Fruit fly (Drosophila melanogaster): ENCODE data around the gene ush.

Gene ush

DNA sequence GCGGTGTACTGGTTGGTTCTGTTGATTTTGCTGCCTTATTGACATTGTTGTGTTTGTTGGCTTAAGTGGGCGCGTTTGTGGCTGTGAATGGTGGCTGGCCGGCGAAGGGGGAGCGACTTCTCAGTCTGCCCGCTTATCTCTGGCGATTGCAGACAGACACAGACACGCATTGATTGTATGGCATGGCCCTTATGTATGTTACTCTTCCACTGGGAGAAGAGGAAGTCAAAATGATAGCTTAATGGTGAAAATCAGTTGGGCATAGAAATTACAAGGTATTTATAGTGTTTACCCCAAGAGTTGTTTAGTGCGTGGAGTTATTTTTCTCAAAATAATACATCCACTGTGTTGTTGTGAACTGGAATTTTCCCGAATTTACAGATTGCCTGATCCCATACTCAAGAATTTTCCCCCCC lies 9.8 kb downstream of the ush start (continued):
- TF ChIP-seq schlank (tag; optimal IDR thresholded peaks at IDR 0.05), result peak; percentile 91
- peak; percentile 80 for TF ChIP-seq CG43689 (GFP tag; IDR thresholded peaks at IDR 0.05)
- peak; percentile 91 for TF ChIP-seq onecut (GFP tag; IDR thresholded peaks at IDR 0.05)
- TF ChIP-seq Poxn (GFP tag; IDR thresholded peaks at IDR 0.05), result no peak
- TF ChIP-seq danr (GFP tag; IDR thresholded peaks at IDR 0.05), result peak; percentile 53
- TF ChIP-seq CG14860 (GFP tag; IDR thresholded peaks at IDR 0.05; ENCODE audit: partially characterized antibody), result no peak
- TF ChIP-seq Awh (GFP tag; IDR thresholded peaks at IDR 0.05), result peak; percentile 96
- peak; percentile 80 for TF ChIP-seq HmgD (GFP tag; optimal IDR thresholded peaks at IDR 0.05)
- no peak for TF ChIP-seq phol (tag; optimal IDR thresholded peaks at IDR 0.05)
- TF ChIP-seq Fer1 (GFP tag; optimal IDR thresholded peaks at IDR 0.05), result peak; percentile 95
- TF ChIP-seq cwo (GFP tag; optimal IDR thresholded peaks at IDR 0.05), result peak; percentile 79
- TF ChIP-seq Hr51 (GFP tag; optimal IDR thresholded peaks at IDR 0.05), result peak; percentile 63 to 85
- TF ChIP-seq wek (GFP tag; optimal IDR thresholded peaks at IDR 0.05), result peak; percentile 97
- peak; percentile 80 for TF ChIP-seq CG11696 (GFP tag; IDR thresholded peaks at IDR 0.05)
- TF ChIP-seq CG16813 (GFP tag; IDR thresholded peaks at IDR 0.05; ENCODE audit: partially characterized antibody), result no peak
- peak; percentile 77 for TF ChIP-seq dysf (GFP tag; IDR thresholded peaks at IDR 0.05)
- peak; percentile 89 for TF ChIP-seq HLH3B (GFP tag; IDR thresholded peaks at IDR 0.05)
- TF ChIP-seq CG4424 (GFP tag; optimal IDR thresholded peaks at IDR 0.05), result peak; percentile 81
- TF ChIP-seq CG12155 (GFP tag; optimal IDR thresholded peaks at IDR 0.05), result peak; percentile 62
- TF ChIP-seq CG17829 (tag; optimal IDR thresholded peaks at IDR 0.05), result peak; percentile 58
- TF ChIP-seq org-1 (GFP tag; optimal IDR thresholded peaks at IDR 0.05), result peak; percentile 94
- peak; percentile 81 for TF ChIP-seq PHDP (tag; optimal IDR thresholded peaks at IDR 0.05)
- TF ChIP-seq ind (GFP tag; optimal IDR thresholded peaks at IDR 0.05), result peak; percentile 36
- peak in 1 of 3 experiments; percentile 61 for TF ChIP-seq lola (GFP tag; optimal IDR thresholded peaks at IDR 0.05)
- TF ChIP-seq ATbp (GFP tag; optimal IDR thresholded peaks at IDR 0.05), result peak; percentile 99
- TF ChIP-seq CG1024 (GFP tag; IDR thresholded peaks at IDR 0.05), result peak; percentile 85
- TF ChIP-seq CG8765 (GFP tag; IDR thresholded peaks at IDR 0.05), result no peak
- peak; percentile 97 for TF ChIP-seq CG12071 (GFP tag; optimal IDR thresholded peaks at IDR 0.05)
- peak; percentile 94 for TF ChIP-seq Hmr (GFP tag; optimal IDR thresholded peaks at IDR 0.05)
- TF ChIP-seq CG9215 (GFP tag; IDR thresholded peaks at IDR 0.05), result peak; percentile 45; the same call in 1 of the 2 replicates
- peak; percentile 86 for TF ChIP-seq CG8944 (GFP tag; optimal IDR thresholded peaks at IDR 0.05)
- TF ChIP-seq CG10147 (GFP tag; optimal IDR thresholded peaks at IDR 0.05), result peak; percentile 61
- peak; percentile 60 for TF ChIP-seq CG9932 (GFP tag; IDR thresholded peaks at IDR 0.05)
- peak; percentile 67 for TF ChIP-seq CG1602 (GFP tag; optimal IDR thresholded peaks at IDR 0.05)
- peak; percentile 49; the same call in 1 of the 2 replicates for TF ChIP-seq dati (GFP tag; IDR thresholded peaks at IDR 0.05)
- TF ChIP-seq CG8290 (GFP tag; optimal IDR thresholded peaks at IDR 0.05), result peak; percentile 88
- TF ChIP-seq CG8290 (tag; optimal IDR thresholded peaks at IDR 0.05), result peak; percentile 96
- TF ChIP-seq Atf-2 (GFP tag; optimal IDR thresholded peaks at IDR 0.05), result peak; percentile 84
- peak; percentile 94 for TF ChIP-seq CrebB (tag; optimal IDR thresholded peaks at IDR 0.05)
- peak; percentile 56; the same call in 1 of the 3 replicates for TF ChIP-seq CG6175 (GFP tag; IDR thresholded peaks at IDR 0.05)
- peak; percentile 11 for TF ChIP-seq pzg (GFP tag; optimal IDR thresholded peaks at IDR 0.05)
- TF ChIP-seq row (GFP tag; IDR thresholded peaks at IDR 0.05), result peak; percentile 76
- peak; percentile 59; the same call in 1 of the 2 replicates for TF ChIP-seq CG32532 (GFP tag; IDR thresholded peaks at IDR 0.05)
- peak; percentile 40 for TF ChIP-seq zfh2 (GFP tag; optimal IDR thresholded peaks at IDR 0.05)
- TF ChIP-seq CG2129 (GFP tag; IDR thresholded peaks at IDR 0.05; ENCODE audit: partially characterized antibody), result no peak
- TF ChIP-seq slp2 (GFP tag; optimal IDR thresholded peaks at IDR 0.05), result peak; percentile 74
- TF ChIP-seq repo (GFP tag; optimal IDR thresholded peaks at IDR 0.05), result peak; percentile 79
- TF ChIP-seq pho (GFP tag; optimal IDR thresholded peaks at IDR 0.05), result peak; percentile 80
- TF ChIP-seq CG17328 (GFP tag; IDR thresholded peaks at IDR 0.05), result peak; percentile 84
- TF ChIP-seq twi (tag; optimal IDR thresholded peaks at IDR 0.05), result peak; percentile 56
- peak; percentile 26 for TF ChIP-seq nmo (GFP tag; optimal IDR thresholded peaks at IDR 0.05)

All from whole organism, embryonic.